Fruit fly (Drosophila melanogaster) whole organism, embryonic: ENCODE results near the gene dsf.

ENCODE experiments used
- Bgb ChIP-seq: fragments of 200-800 bp; sonication (Bioruptor generic); IDR thresholded peaks from 2 replicates; pipeline ENCODE4 v1.3.6; 2022; ENCODE audit warnings: missing biosample characterization, missing genetic modification characterization; ENCODE audit not compliant: partially characterized antibody
- Blimp-1 ChIP-seq: fragments of 200-800 bp; sonication (Bioruptor generic); optimal IDR thresholded peaks from 3 replicates; lab custom pipeline; 2018; ENCODE audit warnings: missing biosample characterization, missing genetic modification characterization, mild to moderate bottlenecking, moderate library complexity, missing genetic modification reagents
- CG10209 ChIP-seq: fragments of 200-800 bp; sonication (Bioruptor generic); optimal IDR thresholded peaks from 3 replicates; lab custom pipeline; 2017; ENCODE audit warnings: missing biosample characterization, mild to moderate bottlenecking, missing genetic modification characterization, missing genetic modification reagents
- CG10274 ChIP-seq: fragments of 200-800 bp; sonication (Bioruptor generic); optimal IDR thresholded peaks from 3 replicates; lab custom pipeline; 2017; ENCODE audit warnings: missing biosample characterization, mild to moderate bottlenecking, missing genetic modification characterization
- CG13424 ChIP-seq: fragments of 200-800 bp; sonication (Bioruptor generic); optimal IDR thresholded peaks from 2 replicates; lab custom pipeline; 2019; ENCODE audit warnings: missing biosample characterization, mild to moderate bottlenecking, missing genetic modification characterization, moderate library complexity
- CG16815 ChIP-seq: fragments of 200-800 bp; sonication (Bioruptor generic); optimal IDR thresholded peaks from 3 replicates; lab custom pipeline; 2017; ENCODE audit warnings: missing biosample characterization, mild to moderate bottlenecking, missing genetic modification characterization
- CG30020 ChIP-seq: fragments of 200-800 bp; optimal IDR thresholded peaks from 2 replicates; lab custom pipeline; 2019; ENCODE audit warnings: missing biosample characterization, mild to moderate bottlenecking, missing genetic modification characterization, moderate library complexity
- CG3163 ChIP-seq: fragments of 200-800 bp; sonication (Bioruptor generic); optimal IDR thresholded peaks from 3 replicates; lab custom pipeline; 2016; ENCODE audit warnings: missing biosample characterization, missing genetic modification characterization
- CG33557 ChIP-seq: fragments of 200-800 bp; sonication (Bioruptor generic); optimal IDR thresholded peaks from 2 replicates; lab custom pipeline; 2019; ENCODE audit warnings: missing biosample characterization, mild to moderate bottlenecking, missing genetic modification characterization, moderate library complexity
- CG4707 ChIP-seq: fragments of 200-800 bp; sonication (Bioruptor generic); optimal IDR thresholded peaks from 2 replicates; lab custom pipeline; 2018; ENCODE audit warnings: missing biosample characterization, mild to moderate bottlenecking, missing genetic modification characterization, moderate library complexity
- CG5245 ChIP-seq: fragments of 200-800 bp; sonication (Bioruptor generic); optimal IDR thresholded peaks from 3 replicates; lab custom pipeline; 2016; ENCODE audit warnings: missing biosample characterization, missing genetic modification characterization
- CG6765 ChIP-seq: fragments of 200-800 bp; sonication (Bioruptor generic); optimal IDR thresholded peaks from 3 replicates; lab custom pipeline; 2017; ENCODE audit warnings: missing biosample characterization, mild to moderate bottlenecking, missing genetic modification characterization
- CG7556 ChIP-seq: fragments of 200-800 bp; sonication (Bioruptor generic); optimal IDR thresholded peaks from 2 replicates; lab custom pipeline; 2017; ENCODE audit warnings: missing biosample characterization, mild to moderate bottlenecking, missing genetic modification characterization
- CG8924 ChIP-seq: fragments of 200-800 bp; optimal IDR thresholded peaks from 3 replicates; lab custom pipeline; 2019; ENCODE audit warnings: missing biosample characterization, mild to moderate bottlenecking, missing genetic modification characterization, moderate library complexity
- CG8944 ChIP-seq: fragments of 200-800 bp; sonication (Bioruptor generic); optimal IDR thresholded peaks from 3 replicates; lab custom pipeline; 2016; ENCODE audit warnings: missing biosample characterization, missing genetic modification characterization
- CG9437 ChIP-seq: fragments of 200-800 bp; sonication (Bioruptor generic); optimal IDR thresholded peaks from 2 replicates; lab custom pipeline; 2018; ENCODE audit warnings: missing biosample characterization, mild to moderate bottlenecking, missing genetic modification characterization
- CG9817 ChIP-seq: fragments of 200-800 bp; sonication (Bioruptor generic); optimal IDR thresholded peaks from 2 replicates; lab custom pipeline; 2018; ENCODE audit warnings: missing biosample characterization, mild to moderate bottlenecking, missing genetic modification characterization, moderate library complexity
- CG9932 ChIP-seq: fragments of 200-800 bp; sonication (Bioruptor generic); IDR thresholded peaks from 2 replicates; pipeline ENCODE4 v1.3.6; 2022; ENCODE audit warnings: missing biosample characterization, missing genetic modification characterization
- CrebB ChIP-seq: fragments of 200-800 bp; sonication (Bioruptor generic); optimal IDR thresholded peaks from 3 replicates; lab custom pipeline; 2018; ENCODE audit warnings: missing biosample characterization, mild to moderate bottlenecking, missing genetic modification characterization
- D19B ChIP-seq: fragments of 200-800 bp; sonication (Bioruptor generic); optimal IDR thresholded peaks from 2 replicates; lab custom pipeline; 2017; ENCODE audit warnings: missing biosample characterization, mild to moderate bottlenecking, missing genetic modification characterization
- Dip3 ChIP-seq: fragments of 200-800 bp; sonication (Bioruptor generic); optimal IDR thresholded peaks from 3 replicates; lab custom pipeline; 2016; ENCODE audit warnings: missing biosample characterization, missing genetic modification characterization
- E2f2 ChIP-seq: fragments of 200-800 bp; sonication (Bioruptor generic); IDR thresholded peaks from 2 replicates; pipeline ENCODE4 v1.3.6; 2022; ENCODE audit warnings: missing biosample characterization, missing genetic modification characterization
- HLH3B ChIP-seq: fragments of 200-800 bp; sonication (Bioruptor generic); IDR thresholded peaks from 2 replicates; pipeline ENCODE4 v1.3.6; 2022; ENCODE audit warnings: missing biosample characterization, missing genetic modification characterization
- Hey ChIP-seq: fragments of 200-800 bp; sonication (Bioruptor generic); optimal IDR thresholded peaks from 3 replicates; lab custom pipeline; 2018; ENCODE audit warnings: missing biosample characterization, mild to moderate bottlenecking, missing genetic modification characterization
- Lpt ChIP-seq: fragments of >200 bp; optimal IDR thresholded peaks from 2 replicates; lab custom pipeline; 2018; ENCODE audit warnings: missing biosample characterization, missing genetic modification characterization
- NK7.1 ChIP-seq: fragments of 200-800 bp; sonication (Bioruptor generic); optimal IDR thresholded peaks from 3 replicates; lab custom pipeline; 2016; ENCODE audit warnings: missing biosample characterization, missing genetic modification characterization
- Poxn ChIP-seq: fragments of 200-800 bp; sonication (Bioruptor generic); IDR thresholded peaks from 2 replicates; pipeline ENCODE4 v1.3.6; 2022; ENCODE audit warnings: missing biosample characterization, missing genetic modification characterization
- Scr ChIP-seq: fragments of 200-800 bp; sonication (Bioruptor generic); IDR thresholded peaks from 2 replicates; pipeline ENCODE4 v1.3.6; 2022; ENCODE audit warnings: missing biosample characterization, missing genetic modification characterization; ENCODE audit not compliant: partially characterized antibody
- Side ChIP-seq: fragments of 200-800 bp; sonication (Bioruptor generic); optimal IDR thresholded peaks from 2 replicates; lab custom pipeline; 2016; ENCODE audit warnings: missing biosample characterization, missing genetic modification characterization
- Sox100B ChIP-seq: fragments of 200-800 bp; sonication (Bioruptor generic); optimal IDR thresholded peaks from 3 replicates; lab custom pipeline; 2018; ENCODE audit warnings: missing biosample characterization, mild to moderate bottlenecking, missing genetic modification characterization
- TFAM ChIP-seq: fragments of 200-800 bp; sonication (Bioruptor generic); optimal IDR thresholded peaks from 2 replicates; lab custom pipeline; 2017; ENCODE audit warnings: missing biosample characterization, missing genetic modification characterization, inconsistent platforms
- Trl ChIP-seq, 3 experiments: fragments of >200 bp in 2 of 3; fragments of 200-800 bp in 1 of 3; sonication (Bioruptor generic) in 1 of 3; optimal IDR thresholded peaks; 2 replicates in 1 of 3; 3 replicates in 2 of 3; lab custom pipeline; 2016 to 2017; ENCODE audit warnings: missing biosample characterization in 1 of 3, missing genetic modification characterization in 1 of 3
- ash1 ChIP-seq: fragments of 200-800 bp; sonication (Bioruptor generic); optimal IDR thresholded peaks from 2 replicates; lab custom pipeline; 2018; ENCODE audit warnings: missing biosample characterization, mild to moderate bottlenecking, missing genetic modification characterization
- cad ChIP-seq: fragments of >200 bp; optimal IDR thresholded peaks from 2 replicates; lab custom pipeline; 2017; ENCODE audit warnings: missing biosample characterization, missing genetic modification characterization
- ci ChIP-seq: fragments of 200-800 bp; sonication (Bioruptor generic); IDR thresholded peaks from 3 replicates; pipeline ENCODE4 v1.3.6; 2022; ENCODE audit warnings: missing biosample characterization, missing genetic modification characterization
- crp ChIP-seq, 2 experiments: fragments of 200-800 bp; sonication (Bioruptor generic); optimal IDR thresholded peaks; 2 replicates in 1 of 2; 3 replicates in 1 of 2; lab custom pipeline; 2017; ENCODE audit warnings: missing biosample characterization in 2 of 2, missing genetic modification characterization in 2 of 2, mild to moderate bottlenecking in 1 of 2, moderate library complexity in 1 of 2
- danr ChIP-seq: fragments of 200-800 bp; sonication (Bioruptor generic); IDR thresholded peaks from 2 replicates; pipeline ENCODE4 v1.3.6; 2022; ENCODE audit warnings: missing biosample characterization, missing genetic modification characterization
- dpn ChIP-seq, 2 experiments: fragments of 200-800 bp; sonication (Bioruptor generic); optimal IDR thresholded peaks; 3 replicates each; lab custom pipeline; 2016; ENCODE audit warnings: missing biosample characterization in 2 of 2, missing genetic modification characterization in 2 of 2
- emc ChIP-seq: fragments of 200-800 bp; sonication (Bioruptor generic); optimal IDR thresholded peaks from 2 replicates; lab custom pipeline; 2016; ENCODE audit warnings: missing biosample characterization, missing genetic modification characterization
- eyg ChIP-seq: fragments of 200-800 bp; sonication (Bioruptor generic); optimal IDR thresholded peaks from 3 replicates; lab custom pipeline; 2016; ENCODE audit warnings: missing biosample characterization, missing genetic modification characterization
- fd96Cb ChIP-seq: fragments of 200-800 bp; sonication (Bioruptor generic); optimal IDR thresholded peaks from 2 replicates; lab custom pipeline; 2018; ENCODE audit warnings: missing biosample characterization, mild to moderate bottlenecking, missing genetic modification characterization, moderate library complexity
- ham ChIP-seq: fragments of 200-800 bp; sonication (Bioruptor generic); IDR thresholded peaks from 2 replicates; pipeline ENCODE4 v1.3.6; 2022; ENCODE audit warnings: missing biosample characterization, missing genetic modification characterization
- knrl ChIP-seq: fragments of 200-800 bp; sonication (Bioruptor generic); IDR thresholded peaks from 3 replicates; pipeline ENCODE4 v1.3.6; 2022; ENCODE audit warnings: missing biosample characterization, missing genetic modification characterization; ENCODE audit not compliant: partially characterized antibody
- org-1 ChIP-seq: fragments of 200-800 bp; sonication (Bioruptor generic); optimal IDR thresholded peaks from 2 replicates; lab custom pipeline; 2017; ENCODE audit warnings: missing biosample characterization, missing genetic modification characterization
- schlank ChIP-seq: fragments of 200-800 bp; sonication (Bioruptor generic); optimal IDR thresholded peaks from 2 replicates; lab custom pipeline; 2018; ENCODE audit warnings: missing biosample characterization, mild to moderate bottlenecking, missing genetic modification characterization
- scrt ChIP-seq: fragments of 200-800 bp; sonication (Bioruptor generic); optimal IDR thresholded peaks from 2 replicates; lab custom pipeline; 2018; ENCODE audit warnings: missing biosample characterization, mild to moderate bottlenecking, missing genetic modification characterization, moderate library complexity
- sens-2 ChIP-seq: fragments of 200-800 bp; sonication (Bioruptor generic); IDR thresholded peaks from 2 replicates; pipeline ENCODE4 v1.3.6; 2022; ENCODE audit warnings: missing biosample characterization, missing genetic modification characterization
- sisA ChIP-seq: fragments of 200-800 bp; sonication (Bioruptor generic); IDR thresholded peaks from 2 replicates; pipeline ENCODE4 v1.3.6; 2022; ENCODE audit warnings: missing biosample characterization, missing genetic modification characterization
- usp ChIP-seq: fragments of >200 bp; optimal IDR thresholded peaks from 2 replicates; lab custom pipeline; 2017; ENCODE audit warnings: missing biosample characterization, missing genetic modification characterization
- wek ChIP-seq: fragments of 200-800 bp; sonication (Bioruptor generic); optimal IDR thresholded peaks from 3 replicates; lab custom pipeline; 2018; ENCODE audit warnings: missing biosample characterization, mild to moderate bottlenecking, missing genetic modification characterization, moderate library complexity
- zfh2 ChIP-seq: fragments of 200-800 bp; sonication (Bioruptor generic); optimal IDR thresholded peaks from 2 replicates; lab custom pipeline; 2016; ENCODE audit warnings: missing biosample characterization, missing genetic modification characterization

dsf gene

dm6 chr2L:5972005-5972404 is 46.3 kb downstream of the dsf start (continued):
- no peak; the same call in 1 of the 2 replicates for TF ChIP-seq sens-2 (GFP tag; lab: Robert Waterston, UW)
- no peak for TF ChIP-seq knrl (GFP tag; lab: Robert Waterston, UW)
- TF ChIP-seq CG33557: no peak
- no peak for TF ChIP-seq CrebB (tag; lab: Kevin White, UChicago)
- TF ChIP-seq scrt (GFP tag; lab: Kevin White, UChicago): no peak
- TF ChIP-seq dpn (GFP tag; optimal IDR thresholded peaks at IDR 0.05; lab: Kevin White, UChicago): peak; percentile 3 to 9
- peak; percentile 26; the same call in 1 of the 2 replicates for TF ChIP-seq HLH3B
- no peak for TF ChIP-seq CG5245
- TF ChIP-seq CG30020 (tag; lab: Kevin White, UChicago): no peak
- no peak for TF ChIP-seq crp (GFP tag; optimal IDR thresholded peaks at IDR 0.05; lab: Kevin White, UChicago)
- TF ChIP-seq CG8924 (tag; lab: Kevin White, UChicago): no peak
- TF ChIP-seq zfh2 (GFP tag; lab: Kevin White, UChicago): peak; percentile 26
- no peak for TF ChIP-seq ham (GFP tag; lab: Robert Waterston, UW)
- TF ChIP-seq Scr: no peak
- no peak for TF ChIP-seq Hey (tag; lab: Kevin White, UChicago)
- no peak for TF ChIP-seq org-1 (GFP tag; lab: Kevin White, UChicago)
- no peak for TF ChIP-seq cad (GFP tag; lab: Kevin White, UChicago)
- TF ChIP-seq Lpt (GFP tag; lab: Kevin White, UChicago): no peak
- TF ChIP-seq CG13424 (tag; lab: Kevin White, UChicago): peak; percentile 35
- TF ChIP-seq Dip3 (GFP tag; lab: Kevin White, UChicago): no peak
- no peak for TF ChIP-seq CG6765
- no peak for TF ChIP-seq eyg (GFP tag; lab: Kevin White, UChicago)
- no peak for TF ChIP-seq ci (GFP tag; lab: Robert Waterston, UW)
- TF ChIP-seq CG3163 (GFP tag; lab: Kevin White, UChicago): no peak
- peak; percentile 21 for TF ChIP-seq CG7556 (GFP tag; lab: Kevin White, UChicago)
- TF ChIP-seq Poxn: no peak
- peak; percentile 51 for TF ChIP-seq CG10209 (GFP tag; lab: Kevin White, UChicago)
- TF ChIP-seq wek (GFP tag; lab: Kevin White, UChicago): no peak
- TF ChIP-seq fd96Cb (tag; lab: Kevin White, UChicago): peak; percentile 23
- TF ChIP-seq Bgb (GFP tag; lab: Robert Waterston, UW): no peak
- peak; percentile 96 for TF ChIP-seq D19B (GFP tag; lab: Kevin White, UChicago)
- TF ChIP-seq CG16815: peak; percentile 9
- TF ChIP-seq sisA (GFP tag; lab: Robert Waterston, UW): peak; percentile 52; the same call in 1 of the 2 replicates
- no peak for TF ChIP-seq usp (GFP tag; lab: Kevin White, UChicago)
- TF ChIP-seq E2f2: peak; percentile 36; the same call in 1 of the 2 replicates
- TF ChIP-seq NK7.1: no peak
- no peak for TF ChIP-seq CG9437 (GFP tag; lab: Kevin White, UChicago)
- no peak for TF ChIP-seq CG4707 (GFP tag; lab: Kevin White, UChicago)
- TF ChIP-seq ash1 (GFP tag; lab: Kevin White, UChicago): no peak
- peak; percentile 57 for TF ChIP-seq CG9932 (GFP tag; lab: Robert Waterston, UW)
- no peak for TF ChIP-seq CG10274
- no peak for TF ChIP-seq CG8944 (GFP tag; lab: Kevin White, UChicago)
- no peak for TF ChIP-seq CG9817 (tag; lab: Kevin White, UChicago)
- no peak for TF ChIP-seq emc
- no peak for TF ChIP-seq Trl (optimal IDR thresholded peaks at IDR 0.05; lab: Kevin White, UChicago)
- no peak for TF ChIP-seq Trl (GFP tag; optimal IDR thresholded peaks at IDR 0.05; lab: Kevin White, UChicago)
- TF ChIP-seq Blimp-1 (GFP tag; lab: Kevin White, UChicago): peak; percentile 43
- TF ChIP-seq Side (GFP tag; lab: Kevin White, UChicago): no peak
- TF ChIP-seq Sox100B (GFP tag; lab: Kevin White, UChicago): no peak
- TF ChIP-seq danr: peak; percentile 22; the same call in 1 of the 2 replicates
- no peak for TF ChIP-seq TFAM
- no peak for TF ChIP-seq schlank (tag; lab: Kevin White, UChicago)
